Fruit fly (Drosophila melanogaster) whole organism, embryonic: Measurements from ENCODE around the gene Mdh2.

Source experiments
- CG11560 ChIP-seq: fragments of 200-800 bp; sonication (Bioruptor generic); IDR thresholded peaks from 3 replicates; pipeline ENCODE4 v1.3.6; 2022; ENCODE audit warnings: missing biosample characterization, missing genetic modification characterization
- CG11695 ChIP-seq: fragments of 200-800 bp; sonication (Bioruptor generic); IDR thresholded peaks from 3 replicates; pipeline ENCODE4 v1.3.6; 2022; ENCODE audit warnings: missing biosample characterization, missing genetic modification characterization
- CG12391 ChIP-seq: fragments of 200-800 bp; sonication (Bioruptor generic); optimal IDR thresholded peaks from 3 replicates; lab custom pipeline; 2018; ENCODE audit warnings: missing biosample characterization, mild to moderate bottlenecking, missing genetic modification characterization, moderate library complexity
- CG14667 ChIP-seq: fragments of 200-800 bp; sonication (Bioruptor generic); IDR thresholded peaks from 2 replicates; pipeline ENCODE4 v1.3.6; 2022; ENCODE audit warnings: missing biosample characterization, missing genetic modification characterization
- CG17612 ChIP-seq: fragments of 200-800 bp; sonication (Bioruptor generic); IDR thresholded peaks from 2 replicates; pipeline ENCODE4 v1.3.6; 2022; ENCODE audit warnings: missing biosample characterization, missing genetic modification characterization
- CG2116 ChIP-seq: fragments of 200-800 bp; sonication (Bioruptor generic); optimal IDR thresholded peaks from 3 replicates; lab custom pipeline; 2018; ENCODE audit warnings: missing biosample characterization, mild to moderate bottlenecking, missing genetic modification characterization
- CG2875 ChIP-seq: fragments of 200-800 bp; sonication (Bioruptor generic); optimal IDR thresholded peaks from 2 replicates; lab custom pipeline; 2017; ENCODE audit warnings: missing biosample characterization, mild to moderate bottlenecking, missing genetic modification characterization, missing genetic modification reagents
- CG2889 ChIP-seq: fragments of 200-800 bp; sonication (Bioruptor generic); IDR thresholded peaks from 3 replicates; pipeline ENCODE4 v1.3.6; 2022; ENCODE audit warnings: missing biosample characterization, missing genetic modification characterization
- CG31365 ChIP-seq: fragments of 200-800 bp; sonication (Bioruptor generic); optimal IDR thresholded peaks from 2 replicates; lab custom pipeline; 2018; ENCODE audit warnings: missing biosample characterization, mild to moderate bottlenecking, missing genetic modification characterization
- CG34422 ChIP-seq: fragments of 200-800 bp; sonication (Bioruptor generic); IDR thresholded peaks from 3 replicates; pipeline ENCODE4 v1.3.6; 2022; ENCODE audit warnings: missing biosample characterization, missing genetic modification characterization
- CG4424 ChIP-seq: fragments of 200-800 bp; sonication (Bioruptor generic); optimal IDR thresholded peaks from 3 replicates; lab custom pipeline; 2016; ENCODE audit warnings: missing biosample characterization, missing genetic modification characterization
- CG5245 ChIP-seq: fragments of 200-800 bp; sonication (Bioruptor generic); optimal IDR thresholded peaks from 3 replicates; lab custom pipeline; 2016; ENCODE audit warnings: missing biosample characterization, missing genetic modification characterization
- CG5953 ChIP-seq: fragments of 200-800 bp; sonication (Bioruptor generic); IDR thresholded peaks from 2 replicates; pipeline ENCODE4 v1.3.6; 2022; ENCODE audit warnings: missing biosample characterization, missing genetic modification characterization
- CG6272 ChIP-seq: fragments of 200-800 bp; sonication (Bioruptor generic); IDR thresholded peaks from 2 replicates; pipeline ENCODE4 v1.3.6; 2022; ENCODE audit warnings: missing biosample characterization, missing genetic modification characterization
- CG7271 ChIP-seq: fragments of 200-800 bp; sonication (Bioruptor generic); optimal IDR thresholded peaks from 2 replicates; lab custom pipeline; 2018; ENCODE audit warnings: missing biosample characterization, mild to moderate bottlenecking, missing genetic modification characterization, moderate library complexity
- CG8388 ChIP-seq: fragments of 200-800 bp; sonication (Bioruptor generic); optimal IDR thresholded peaks from 2 replicates; lab custom pipeline; 2019; ENCODE audit warnings: missing biosample characterization, mild to moderate bottlenecking, missing genetic modification characterization, moderate library complexity
- CG8924 ChIP-seq: fragments of 200-800 bp; optimal IDR thresholded peaks from 3 replicates; lab custom pipeline; 2019; ENCODE audit warnings: missing biosample characterization, mild to moderate bottlenecking, missing genetic modification characterization, moderate library complexity
- CG9876 ChIP-seq: fragments of 200-800 bp; sonication (Bioruptor generic); optimal IDR thresholded peaks from 2 replicates; lab custom pipeline; 2016; ENCODE audit warnings: missing biosample characterization, missing genetic modification characterization
- Ets97D ChIP-seq: fragments of 200-800 bp; sonication (Bioruptor generic); optimal IDR thresholded peaks from 3 replicates; lab custom pipeline; 2016; ENCODE audit warnings: missing biosample characterization, missing genetic modification characterization
- H15 ChIP-seq: fragments of 200-800 bp; sonication (Bioruptor generic); IDR thresholded peaks from 3 replicates; pipeline ENCODE4 v1.3.6; 2022; ENCODE audit warnings: missing biosample characterization, missing genetic modification characterization
- HHEX ChIP-seq: fragments of 200-800 bp; sonication (Bioruptor generic); optimal IDR thresholded peaks from 3 replicates; lab custom pipeline; 2017; ENCODE audit warnings: missing biosample characterization, mild to moderate bottlenecking, missing genetic modification characterization, missing genetic modification reagents
- HLH4C ChIP-seq: fragments of 200-800 bp; sonication (Bioruptor generic); IDR thresholded peaks from 3 replicates; pipeline ENCODE4 v1.3.6; 2022; ENCODE audit warnings: missing biosample characterization, missing genetic modification characterization; ENCODE audit not compliant: partially characterized antibody
- HLHmδ ChIP-seq: fragments of 200-800 bp; sonication (Bioruptor generic); optimal IDR thresholded peaks from 2 replicates; lab custom pipeline; 2018; ENCODE audit warnings: missing biosample characterization, mild to moderate bottlenecking, missing genetic modification characterization, moderate library complexity
- Hsf ChIP-seq: fragments of 200-800 bp; sonication (Bioruptor generic); optimal IDR thresholded peaks from 3 replicates; lab custom pipeline; 2016; ENCODE audit warnings: missing biosample characterization, missing genetic modification characterization
- MTF-1 ChIP-seq: fragments of 200-800 bp; sonication (Bioruptor generic); optimal IDR thresholded peaks from 2 replicates; lab custom pipeline; 2018; ENCODE audit warnings: missing biosample characterization, mild to moderate bottlenecking, missing genetic modification characterization, borderline replicate concordance
- Oaz ChIP-seq: fragments of 200-800 bp; sonication (Bioruptor generic); IDR thresholded peaks from 2 replicates; pipeline ENCODE4 v1.3.6; 2022; ENCODE audit warnings: missing biosample characterization, missing genetic modification characterization
- Pdp1 ChIP-seq, 2 experiments: fragments of 200-800 bp; sonication (Bioruptor generic); optimal IDR thresholded peaks; 3 replicates each; lab custom pipeline; 2016; ENCODE audit warnings: missing biosample characterization in 2 of 2, missing genetic modification characterization in 2 of 2, mild to moderate bottlenecking in 1 of 2, moderate library complexity in 1 of 2
- Six4 ChIP-seq: fragments of 200-800 bp; sonication (Bioruptor generic); optimal IDR thresholded peaks from 2 replicates; lab custom pipeline; 2016; ENCODE audit warnings: missing biosample characterization, missing genetic modification characterization
- Trl ChIP-seq, 3 experiments: fragments of >200 bp in 2 of 3; fragments of 200-800 bp in 1 of 3; sonication (Bioruptor generic) in 1 of 3; optimal IDR thresholded peaks; 2 replicates in 1 of 3; 3 replicates in 2 of 3; lab custom pipeline; 2016 to 2017; ENCODE audit warnings: missing biosample characterization in 1 of 3, missing genetic modification characterization in 1 of 3
- Vsx1 ChIP-seq: fragments of 200-800 bp; sonication (Bioruptor generic); optimal IDR thresholded peaks from 2 replicates; lab custom pipeline; 2017; ENCODE audit warnings: missing biosample characterization, mild to moderate bottlenecking, missing genetic modification characterization, missing genetic modification reagents
- Xbp1 ChIP-seq: fragments of 200-800 bp; sonication (Bioruptor generic); optimal IDR thresholded peaks from 3 replicates; lab custom pipeline; 2016; ENCODE audit warnings: missing biosample characterization, mild to moderate bottlenecking, missing genetic modification characterization
- cas ChIP-seq: fragments of 200-800 bp; sonication (Bioruptor generic); IDR thresholded peaks from 2 replicates; pipeline ENCODE4 v1.3.6; 2022; ENCODE audit warnings: missing biosample characterization, missing genetic modification characterization
- cwo ChIP-seq: fragments of 200-800 bp; sonication (Bioruptor generic); optimal IDR thresholded peaks from 3 replicates; lab custom pipeline; 2017; ENCODE audit warnings: missing biosample characterization, missing genetic modification characterization, mild to moderate bottlenecking, moderate library complexity, missing genetic modification reagents
- dati ChIP-seq: fragments of 200-800 bp; sonication (Bioruptor generic); IDR thresholded peaks from 2 replicates; pipeline ENCODE4 v1.3.6; 2022; ENCODE audit warnings: missing biosample characterization, missing genetic modification characterization
- ewg ChIP-seq: fragments of 200-800 bp; sonication (Bioruptor generic); optimal IDR thresholded peaks from 3 replicates; lab custom pipeline; 2017; ENCODE audit warnings: mild to moderate bottlenecking, missing biosample characterization, missing genetic modification reagents, missing genetic modification characterization
- exex ChIP-seq: fragments of 200-800 bp; sonication (Bioruptor generic); optimal IDR thresholded peaks from 4 replicates; lab custom pipeline; 2018; ENCODE audit warnings: missing biosample characterization, mild to moderate bottlenecking, missing genetic modification characterization, moderate library complexity
- fd64A ChIP-seq: fragments of 200-800 bp; sonication (Bioruptor generic); optimal IDR thresholded peaks from 3 replicates; lab custom pipeline; 2018; ENCODE audit warnings: missing biosample characterization, mild to moderate bottlenecking, missing genetic modification characterization
- fu2 ChIP-seq: fragments of 200-800 bp; sonication (Bioruptor generic); optimal IDR thresholded peaks from 2 replicates; lab custom pipeline; 2016; ENCODE audit warnings: missing biosample characterization, missing genetic modification characterization
- gt ChIP-seq: fragments of 200-800 bp; sonication (Bioruptor generic); IDR thresholded peaks from 2 replicates; pipeline ENCODE4 v1.3.6; 2022; ENCODE audit warnings: missing biosample characterization, missing genetic modification characterization
- hbn ChIP-seq: fragments of 200-800 bp; sonication (Bioruptor generic); IDR thresholded peaks from 2 replicates; pipeline ENCODE4 v1.3.6; 2022; ENCODE audit warnings: missing biosample characterization, missing genetic modification characterization; ENCODE audit not compliant: partially characterized antibody
- kay ChIP-seq: fragments of 200-800 bp; sonication (Bioruptor generic); optimal IDR thresholded peaks from 2 replicates; lab custom pipeline; 2016; ENCODE audit warnings: missing biosample characterization, missing genetic modification characterization
- lola ChIP-seq, 3 experiments: fragments of >200 bp in 2 of 3; fragments of 200-800 bp in 1 of 3; sonication (Bioruptor generic) in 1 of 3; optimal IDR thresholded peaks; 2 replicates each; lab custom pipeline; 2017 to 2019; ENCODE audit warnings: missing biosample characterization in 3 of 3, missing genetic modification characterization in 3 of 3, mild to moderate bottlenecking in 1 of 3, moderate library complexity in 1 of 3
- mam ChIP-seq: fragments of 200-800 bp; sonication (Bioruptor generic); optimal IDR thresholded peaks from 3 replicates; lab custom pipeline; 2016; ENCODE audit warnings: missing biosample characterization, missing genetic modification characterization
- nmo ChIP-seq: fragments of 200-800 bp; sonication (Bioruptor generic); optimal IDR thresholded peaks from 2 replicates; lab custom pipeline; 2018; ENCODE audit warnings: missing biosample characterization, mild to moderate bottlenecking, missing genetic modification characterization, moderate library complexity
- pnt ChIP-seq: fragments of 200-800 bp; sonication (Bioruptor generic); optimal IDR thresholded peaks from 3 replicates; lab custom pipeline; 2016; ENCODE audit warnings: missing biosample characterization, missing genetic modification characterization
- pum ChIP-seq: fragments of 200-800 bp; sonication (Bioruptor generic); optimal IDR thresholded peaks from 2 replicates; lab custom pipeline; 2016; ENCODE audit warnings: missing biosample characterization, missing genetic modification characterization
- tio ChIP-seq: fragments of 200-800 bp; sonication (Bioruptor generic); optimal IDR thresholded peaks from 2 replicates; lab custom pipeline; 2017; ENCODE audit warnings: missing biosample characterization, missing genetic modification characterization, inconsistent platforms
- wor ChIP-seq: fragments of 200-800 bp; sonication (Bioruptor generic); IDR thresholded peaks from 2 replicates; pipeline ENCODE4 v1.3.6; 2022; ENCODE audit warnings: missing biosample characterization, missing genetic modification characterization
- yki ChIP-seq: fragments of >200 bp; optimal IDR thresholded peaks from 3 replicates; lab custom pipeline; 2018
- z ChIP-seq: fragments of 200-800 bp; sonication (Bioruptor generic); IDR thresholded peaks from 3 replicates; pipeline ENCODE4 v1.3.6; 2022; ENCODE audit warnings: missing biosample characterization, missing genetic modification characterization
- zfh1 ChIP-seq: fragments of 200-800 bp; sonication (Bioruptor generic); IDR thresholded peaks from 3 replicates; pipeline ENCODE4 v1.3.6; 2022; ENCODE audit warnings: missing biosample characterization, missing genetic modification characterization

Mdh2 gene

dm6 chr3R:18215300-18215699 is 10.9 kb upstream of the Mdh2 start (continued):
- TF ChIP-seq fu2: peak; percentile 33
- TF ChIP-seq gt (GFP tag; lab: Robert Waterston, UW): no peak
- TF ChIP-seq z (GFP tag; lab: Robert Waterston, UW): no peak
- peak; percentile 66 for TF ChIP-seq Hsf
- peak; percentile 50 for TF ChIP-seq Ets97D (GFP tag; lab: Kevin White, UChicago)
- no peak for TF ChIP-seq CG6272 (GFP tag; lab: Robert Waterston, UW)
- no peak for TF ChIP-seq wor (GFP tag; lab: Robert Waterston, UW)
- TF ChIP-seq CG17612 (GFP tag; lab: Robert Waterston, UW): no peak
- no peak for TF ChIP-seq Oaz (GFP tag; lab: Robert Waterston, UW)
- no peak for TF ChIP-seq lola (GFP tag; optimal IDR thresholded peaks at IDR 0.05; lab: Kevin White, UChicago)
- TF ChIP-seq nmo (GFP tag; lab: Kevin White, UChicago): peak; percentile 4
- TF ChIP-seq HLH4C (GFP tag; lab: Robert Waterston, UW): peak; percentile 51; the same call in 2 of the 3 replicates
- no peak for TF ChIP-seq cwo (GFP tag; lab: Kevin White, UChicago)
- TF ChIP-seq CG2875: no peak
- TF ChIP-seq zfh1 (GFP tag; lab: Robert Waterston, UW): no peak
- TF ChIP-seq CG14667 (GFP tag; lab: Robert Waterston, UW): no peak
- TF ChIP-seq CG31365 (tag; lab: Kevin White, UChicago): no peak
- no peak for TF ChIP-seq Vsx1 (GFP tag; lab: Kevin White, UChicago)
- TF ChIP-seq yki (lab: Kevin White, UChicago): no peak
- TF ChIP-seq CG11695: no peak
- no peak for TF ChIP-seq CG8924 (tag; lab: Kevin White, UChicago)
- TF ChIP-seq mam (GFP tag; lab: Kevin White, UChicago): peak; percentile 52
- TF ChIP-seq CG5953 (GFP tag; lab: Robert Waterston, UW): no peak
- TF ChIP-seq HHEX (GFP tag; lab: Kevin White, UChicago): no peak
- no peak for TF ChIP-seq CG11560
- TF ChIP-seq H15 (GFP tag; lab: Robert Waterston, UW): peak; percentile 25; the same call in 1 of the 3 replicates
- peak; percentile 41 for TF ChIP-seq CG12391
- TF ChIP-seq Six4 (GFP tag; lab: Kevin White, UChicago): no peak
- TF ChIP-seq dati (GFP tag; lab: Robert Waterston, UW): no peak
- no peak for TF ChIP-seq CG34422
- TF ChIP-seq MTF-1: no peak
- TF ChIP-seq HLHmδ: no peak
- peak; percentile 37 for TF ChIP-seq CG4424 (GFP tag; lab: Kevin White, UChicago)
- TF ChIP-seq cas: no peak
- TF ChIP-seq exex (tag; lab: Kevin White, UChicago): no peak
- no peak for TF ChIP-seq Trl (optimal IDR thresholded peaks at IDR 0.05; lab: Kevin White, UChicago)
- no peak for TF ChIP-seq Trl (GFP tag; optimal IDR thresholded peaks at IDR 0.05; lab: Kevin White, UChicago)
- no peak for TF ChIP-seq kay (GFP tag; lab: Kevin White, UChicago)
- peak; percentile 26 for TF ChIP-seq CG9876 (GFP tag; lab: Kevin White, UChicago)
- TF ChIP-seq tio: peak; percentile 13
- no peak for TF ChIP-seq ewg (GFP tag; lab: Kevin White, UChicago)
- TF ChIP-seq hbn (GFP tag; lab: Robert Waterston, UW): peak; percentile 79
- TF ChIP-seq CG2116: peak; percentile 53
- no peak for TF ChIP-seq fd64A (GFP tag; lab: Kevin White, UChicago)
- TF ChIP-seq Xbp1 (GFP tag; lab: Kevin White, UChicago): peak; percentile 57
- no peak for TF ChIP-seq CG5245
- TF ChIP-seq CG2889 (GFP tag; lab: Robert Waterston, UW): no peak
- peak; percentile 24 for TF ChIP-seq pum (GFP tag; lab: Kevin White, UChicago)
- TF ChIP-seq Pdp1 (GFP tag; optimal IDR thresholded peaks at IDR 0.05; lab: Kevin White, UChicago): peak in 1 of 2 experiments; percentile 40
- no peak for TF ChIP-seq pnt
- TF ChIP-seq CG7271 (tag; lab: Kevin White, UChicago): no peak
- TF ChIP-seq CG8388 (GFP tag; lab: Kevin White, UChicago): no peak
